Worm (Caenorhabditis elegans) whole organism, late embryonic: ENCODE measurements around the gene T10H9.1.

Experiments
- C38D4.7 ChIP-seq: fragments of 200-800 bp; sonication (Bioruptor generic); optimal IDR thresholded peaks from 2 replicates; lab custom pipeline; 2018; ENCODE audit warnings: mild to moderate bottlenecking, missing genetic modification characterization, moderate library complexity, missing compliant biosample characterization
- F13H6.1 ChIP-seq: sonication (generic microtip); optimal IDR thresholded peaks from 2 replicates; lab custom pipeline; 2016; ENCODE audit warnings: missing genetic modification characterization, missing compliant biosample characterization
- ama-1 ChIP-seq: fragments of 150-350 bp; optimal IDR thresholded peaks from 2 replicates; lab custom pipeline; 2014
- ceh-2 ChIP-seq: sonication (generic microtip); optimal IDR thresholded peaks from 2 replicates; lab custom pipeline; 2016; ENCODE audit warnings: missing genotype, missing genetic modification characterization, missing compliant biosample characterization
- ceh-22 ChIP-seq: sonication (generic microtip); optimal IDR thresholded peaks from 2 replicates; lab custom pipeline; 2017; ENCODE audit warnings: missing biosample characterization, missing genetic modification characterization
- ceh-31 ChIP-seq: sonication (generic microtip); optimal IDR thresholded peaks from 2 replicates; lab custom pipeline; 2016; ENCODE audit warnings: missing genetic modification characterization, missing compliant biosample characterization
- ceh-9 ChIP-seq: sonication (generic microtip); optimal IDR thresholded peaks from 2 replicates; lab custom pipeline; 2016; ENCODE audit warnings: mild to moderate bottlenecking, missing genetic modification characterization, inconsistent platforms, missing compliant biosample characterization
- dve-1 ChIP-seq: sonication (generic microtip); optimal IDR thresholded peaks from 2 replicates; lab custom pipeline; 2017; ENCODE audit warnings: antibody characterized with exemption, mild to moderate bottlenecking, missing genetic modification characterization, missing compliant biosample characterization
- nhr-11 ChIP-seq: fragments of 150-350 bp; optimal IDR thresholded peaks from 2 replicates; lab custom pipeline; 2014; ENCODE audit warnings: missing biosample characterization, missing genetic modification characterization
- pha-4 ChIP-seq: fragments of 150-350 bp; optimal IDR thresholded peaks from 2 replicates; lab custom pipeline; 2018; ENCODE audit warnings: missing biosample characterization, missing genetic modification reagents, missing genetic modification characterization
- pqm-1 ChIP-seq: sonication (generic microtip); optimal IDR thresholded peaks from 2 replicates; lab custom pipeline; 2016; ENCODE audit warnings: missing genetic modification characterization, missing compliant biosample characterization
- sox-4 ChIP-seq: sonication (generic microtip); optimal IDR thresholded peaks from 2 replicates; lab custom pipeline; 2017; ENCODE audit warnings: mild to moderate bottlenecking, missing genetic modification characterization, inconsistent platforms, missing compliant biosample characterization
- unc-42 ChIP-seq: sonication (generic microtip); optimal IDR thresholded peaks from 2 replicates; lab custom pipeline; 2016; ENCODE audit warnings: missing genotype, missing genetic modification characterization, missing compliant biosample characterization
- unc-86 ChIP-seq: sonication (generic microtip); optimal IDR thresholded peaks from 2 replicates; lab custom pipeline; 2016; ENCODE audit warnings: missing genetic modification characterization, missing compliant biosample characterization

DNA sequence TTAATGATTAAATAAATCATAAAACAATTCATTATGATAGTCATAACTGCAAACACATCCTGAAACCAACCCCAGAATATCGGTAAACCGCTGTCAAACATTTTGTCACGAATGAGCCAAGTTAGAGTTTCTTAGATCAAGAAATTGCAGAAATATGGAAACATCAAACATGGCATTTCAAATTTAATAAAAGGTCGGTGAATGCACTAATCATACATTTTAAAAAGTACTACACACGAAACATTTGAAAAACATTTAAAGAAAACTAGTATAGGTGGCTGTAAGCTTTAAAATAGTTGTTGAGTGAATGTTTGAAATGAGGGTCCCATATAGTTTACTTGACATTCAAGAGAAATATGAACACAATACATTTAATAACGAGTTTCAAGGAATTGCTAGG, 19.3 kb downstream of the T10H9.1 start, which contains the start of gene str-180:
- no peak for TF ChIP-seq ceh-9 (tag; lab: Kevin White, UChicago)
- no peak for TF ChIP-seq nhr-11
- TF ChIP-seq unc-86 (tag; lab: Kevin White, UChicago) = no peak
- TF ChIP-seq pha-4 (tag; lab: Kevin White, UChicago) = no peak
- TF ChIP-seq sox-4 (tag; lab: Kevin White, UChicago) = no peak
- no peak for TF ChIP-seq ceh-2 (tag; lab: Kevin White, UChicago)
- TF ChIP-seq ceh-22 (tag; lab: Kevin White, UChicago) = no peak
- no peak for TF ChIP-seq dve-1 (tag; lab: Kevin White, UChicago)
- no peak for TF ChIP-seq F13H6.1 (tag; lab: Kevin White, UChicago)
- no peak for TF ChIP-seq pqm-1 (tag; lab: Kevin White, UChicago)
- TF ChIP-seq unc-42 = no peak
- no peak for TF ChIP-seq ceh-31 (tag; lab: Kevin White, UChicago)
- no peak for TF ChIP-seq ama-1 (lab: Kevin White, UChicago)
- no peak for TF ChIP-seq C38D4.7 (GFP tag; lab: Kevin White, UChicago)
